Worm (Caenorhabditis elegans) whole organism, late embryonic: ENCODE results near the gene sri-71.
"Not testable (repeated sequence)": the region's sequence is repeated elsewhere in the genome, so short reads cannot be mapped to it uniquely, and the experiment has no call there.

Source experiments
- C08G9.2 ChIP-seq: sonication (generic microtip); optimal IDR thresholded peaks from 2 replicates; lab custom pipeline; 2016; ENCODE audit warnings: mild to moderate bottlenecking, missing genetic modification characterization, moderate library complexity, missing compliant biosample characterization
- C38D4.7 ChIP-seq: fragments of 200-800 bp; sonication (Bioruptor generic); optimal IDR thresholded peaks from 2 replicates; lab custom pipeline; 2018; ENCODE audit warnings: mild to moderate bottlenecking, missing genetic modification characterization, moderate library complexity, missing compliant biosample characterization
- K02D7.2 ChIP-seq: sonication (generic microtip); optimal IDR thresholded peaks from 2 replicates; lab custom pipeline; 2017; ENCODE audit warnings: mild to moderate bottlenecking, missing genetic modification characterization, missing compliant biosample characterization
- K09A11.1 ChIP-seq: sonication (generic microtip); optimal IDR thresholded peaks from 2 replicates; lab custom pipeline; 2017; ENCODE audit warnings: antibody characterized with exemption, mild to moderate bottlenecking, missing genetic modification characterization, missing compliant biosample characterization; ENCODE audit not compliant: insufficient read depth
- Y22D7AL.16 ChIP-seq: sonication (generic microtip); optimal IDR thresholded peaks from 2 replicates; lab custom pipeline; 2016; ENCODE audit warnings: missing genetic modification characterization, missing compliant biosample characterization
- ahr-1 ChIP-seq: sonication (generic microtip); optimal IDR thresholded peaks from 2 replicates; lab custom pipeline; 2016; ENCODE audit warnings: missing genetic modification characterization, missing compliant biosample characterization
- ceh-14 ChIP-seq: sonication (generic microtip); optimal IDR thresholded peaks from 2 replicates; lab custom pipeline; 2016; ENCODE audit warnings: missing genotype, missing genetic modification characterization, missing compliant biosample characterization
- ceh-18 ChIP-seq: sonication (generic microtip); optimal IDR thresholded peaks from 2 replicates; lab custom pipeline; 2016; ENCODE audit warnings: missing genetic modification characterization, missing compliant biosample characterization
- ceh-34 ChIP-seq: sonication (generic microtip); optimal IDR thresholded peaks from 2 replicates; lab custom pipeline; 2016; ENCODE audit warnings: mild to moderate bottlenecking, missing genetic modification characterization, missing compliant biosample characterization
- ceh-45 ChIP-seq: fragments of 200-800 bp; sonication (Bioruptor generic); IDR thresholded peaks from 2 replicates; pipeline ENCODE4 v1.3.6; 2022; ENCODE audit warnings: missing genetic modification reagents, missing genetic modification characterization, missing compliant biosample characterization
- ceh-9 ChIP-seq: sonication (generic microtip); optimal IDR thresholded peaks from 2 replicates; lab custom pipeline; 2016; ENCODE audit warnings: mild to moderate bottlenecking, missing genetic modification characterization, inconsistent platforms, missing compliant biosample characterization
- dmd-4 ChIP-seq: sonication (generic microtip); optimal IDR thresholded peaks from 2 replicates; lab custom pipeline; 2016; ENCODE audit warnings: borderline replicate concordance, missing genetic modification characterization, missing compliant biosample characterization
- dve-1 ChIP-seq: sonication (generic microtip); optimal IDR thresholded peaks from 2 replicates; lab custom pipeline; 2017; ENCODE audit warnings: antibody characterized with exemption, mild to moderate bottlenecking, missing genetic modification characterization, missing compliant biosample characterization
- elt-2 ChIP-seq: sonication (generic microtip); optimal IDR thresholded peaks from 2 replicates; lab custom pipeline; 2016; ENCODE audit warnings: missing genetic modification reagents, missing genetic modification characterization, missing compliant biosample characterization
- fax-1 ChIP-seq: sonication (generic microtip); optimal IDR thresholded peaks from 2 replicates; lab custom pipeline; 2016; ENCODE audit warnings: missing genotype, missing genetic modification characterization, missing compliant biosample characterization
- fkh-6 ChIP-seq: sonication (generic microtip); optimal IDR thresholded peaks from 2 replicates; lab custom pipeline; 2016; ENCODE audit warnings: missing genetic modification characterization, missing compliant biosample characterization
- gmeb-2 ChIP-seq: sonication (generic microtip); optimal IDR thresholded peaks from 2 replicates; lab custom pipeline; 2016; ENCODE audit warnings: missing genetic modification characterization, inconsistent platforms, missing compliant biosample characterization
- hlh-13 ChIP-seq: fragments of 200-800 bp; sonication (Bioruptor generic); optimal IDR thresholded peaks from 2 replicates; lab custom pipeline; 2018; ENCODE audit warnings: mild to moderate bottlenecking, missing genetic modification characterization, missing compliant biosample characterization
- hlh-15 ChIP-seq: sonication (generic microtip); optimal IDR thresholded peaks from 2 replicates; lab custom pipeline; 2016; ENCODE audit warnings: missing genetic modification characterization, missing compliant biosample characterization
- hlh-6 ChIP-seq: sonication (generic microtip); optimal IDR thresholded peaks from 2 replicates; lab custom pipeline; 2016; ENCODE audit warnings: missing genotype, missing genetic modification characterization, missing compliant biosample characterization
- hlh-8 ChIP-seq: sonication (generic microtip); optimal IDR thresholded peaks from 2 replicates; lab custom pipeline; 2016; ENCODE audit warnings: missing genotype, missing genetic modification characterization, missing compliant biosample characterization
- lin-11 ChIP-seq: fragments of 200-800 bp; sonication (Bioruptor generic); optimal IDR thresholded peaks from 2 replicates; lab custom pipeline; 2018; ENCODE audit warnings: mild to moderate bottlenecking, missing genetic modification characterization, missing compliant biosample characterization
- madf-2 ChIP-seq: sonication (generic microtip); optimal IDR thresholded peaks from 2 replicates; lab custom pipeline; 2017; ENCODE audit warnings: missing genetic modification characterization, missing compliant biosample characterization
- mec-3 ChIP-seq: sonication (generic microtip); optimal IDR thresholded peaks from 2 replicates; lab custom pipeline; 2016; ENCODE audit warnings: borderline replicate concordance, missing genetic modification characterization, missing compliant biosample characterization
- nfya-1 ChIP-seq: sonication (generic microtip); optimal IDR thresholded peaks from 2 replicates; lab custom pipeline; 2017; ENCODE audit warnings: missing genetic modification characterization, mild to moderate bottlenecking, missing compliant biosample characterization, antibody characterized with exemption, moderate library complexity
- nhr-232 ChIP-seq: sonication (generic microtip); optimal IDR thresholded peaks from 2 replicates; lab custom pipeline; 2016; ENCODE audit warnings: missing genetic modification characterization, missing compliant biosample characterization
- npax-4 ChIP-seq: sonication (generic microtip); optimal IDR thresholded peaks from 2 replicates; lab custom pipeline; 2016; ENCODE audit warnings: missing genetic modification characterization, missing compliant biosample characterization
- pha-2 ChIP-seq: sonication (generic microtip); optimal IDR thresholded peaks from 2 replicates; lab custom pipeline; 2017; ENCODE audit warnings: mild to moderate bottlenecking, missing genetic modification characterization, missing compliant biosample characterization
- pqm-1 ChIP-seq: sonication (generic microtip); optimal IDR thresholded peaks from 2 replicates; lab custom pipeline; 2016; ENCODE audit warnings: missing genetic modification characterization, missing compliant biosample characterization
- pros-1 ChIP-seq: fragments of 150-350 bp; optimal IDR thresholded peaks from 2 replicates; lab custom pipeline; 2014; ENCODE audit warnings: missing biosample characterization, missing genetic modification reagents, missing genetic modification characterization
- ref-2 ChIP-seq: sonication (generic microtip); optimal IDR thresholded peaks from 2 replicates; lab custom pipeline; 2016; ENCODE audit warnings: missing genetic modification characterization, missing compliant biosample characterization
- sox-2 ChIP-seq: fragments of 200-800 bp; sonication (Bioruptor generic); IDR thresholded peaks from 2 replicates; pipeline ENCODE4 v1.3.6; 2022; ENCODE audit warnings: missing genetic modification reagents, missing genetic modification characterization, missing compliant biosample characterization
- sox-4 ChIP-seq: sonication (generic microtip); optimal IDR thresholded peaks from 2 replicates; lab custom pipeline; 2017; ENCODE audit warnings: mild to moderate bottlenecking, missing genetic modification characterization, inconsistent platforms, missing compliant biosample characterization
- ttx-3 ChIP-seq: sonication (generic microtip); optimal IDR thresholded peaks from 2 replicates; lab custom pipeline; 2016; ENCODE audit warnings: missing genetic modification reagents, missing genetic modification characterization, missing compliant biosample characterization
- unc-3 ChIP-seq, 2 experiments: fragments of 200-800 bp in 1 of 2; sonication (Bioruptor generic) in 1 of 2; sonication (generic microtip) in 1 of 2; conservative IDR thresholded peaks in 1 of 2; optimal IDR thresholded peaks in 1 of 2; 2 replicates each; pipeline versions ENCODE4 v1.3.6 to Lab custom; 2016 to 2022; ENCODE audit warnings: missing compliant biosample characterization in 2 of 2, missing genetic modification characterization in 2 of 2, missing genetic modification reagents in 1 of 2
- ztf-16 ChIP-seq: sonication (generic microtip); optimal IDR thresholded peaks from 2 replicates; lab custom pipeline; 2017; ENCODE audit warnings: missing genetic modification characterization, missing compliant biosample characterization

sri-71 gene

DNA sequence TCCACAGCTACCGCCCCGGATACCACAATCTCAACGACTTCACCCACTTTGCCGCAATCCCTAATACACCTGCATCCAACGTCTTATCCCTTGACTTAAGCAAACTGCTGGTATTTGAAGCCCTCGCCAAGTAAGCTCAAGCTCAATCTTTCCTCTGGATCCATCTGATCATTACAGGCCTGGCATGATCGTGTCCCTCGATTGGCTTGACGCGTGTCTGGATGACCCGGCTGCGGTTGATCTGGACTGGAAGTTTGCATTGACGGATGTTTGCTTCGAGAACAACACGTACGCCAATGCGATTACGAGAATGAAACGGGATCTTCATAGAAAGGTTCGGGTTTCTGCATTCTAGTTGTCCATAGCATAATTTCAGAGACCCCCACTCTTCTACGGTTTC, 26.6 kb upstream of the sri-71 start:
- TF ChIP-seq hlh-8 (tag; lab: Kevin White, UChicago) (no peak), fax-1 (no peak), ref-2 (tag; lab: Kevin White, UChicago) (no peak), K09A11.1 (no peak), Y22D7AL.16 (tag; lab: Kevin White, UChicago) (no peak), hlh-15 (tag; lab: Kevin White, UChicago) (no peak), ceh-9 (no peak), ceh-34 (tag; lab: Kevin White, UChicago) (no peak), pros-1 (no peak), ahr-1 (tag; lab: Kevin White, UChicago) (no peak), fkh-6 (tag; lab: Kevin White, UChicago) (no peak), C38D4.7 (no peak)

DNA sequence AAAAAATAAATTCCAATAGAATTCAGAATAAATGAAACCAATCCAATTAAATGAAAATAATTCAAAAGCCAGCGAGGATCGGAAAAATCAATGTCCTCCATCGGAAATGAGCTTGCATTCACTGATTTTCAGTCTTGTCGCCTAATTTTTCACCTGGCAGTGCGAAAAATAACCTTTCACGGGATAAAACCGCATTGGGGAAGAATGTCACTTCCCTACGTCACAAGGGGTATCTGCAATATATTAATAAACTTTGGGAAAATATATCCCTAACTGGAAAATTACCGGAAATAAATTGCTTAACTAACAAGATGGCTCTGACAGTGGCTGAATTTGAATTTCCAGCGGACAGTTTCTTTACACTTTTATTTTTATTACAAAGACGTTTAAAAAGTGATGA, 22.2 kb upstream of the sri-71 start, which contains the start of gene sri-77:
Gene sri-77, minus strand, starts transcription at position 101 of the 400 bp plus-strand sequence.
- TF ChIP-seq pqm-1 (no peak), dmd-4 (tag; lab: Kevin White, UChicago) (no peak), hlh-13 (GFP tag; lab: Kevin White, UChicago) (no peak)

DNA sequence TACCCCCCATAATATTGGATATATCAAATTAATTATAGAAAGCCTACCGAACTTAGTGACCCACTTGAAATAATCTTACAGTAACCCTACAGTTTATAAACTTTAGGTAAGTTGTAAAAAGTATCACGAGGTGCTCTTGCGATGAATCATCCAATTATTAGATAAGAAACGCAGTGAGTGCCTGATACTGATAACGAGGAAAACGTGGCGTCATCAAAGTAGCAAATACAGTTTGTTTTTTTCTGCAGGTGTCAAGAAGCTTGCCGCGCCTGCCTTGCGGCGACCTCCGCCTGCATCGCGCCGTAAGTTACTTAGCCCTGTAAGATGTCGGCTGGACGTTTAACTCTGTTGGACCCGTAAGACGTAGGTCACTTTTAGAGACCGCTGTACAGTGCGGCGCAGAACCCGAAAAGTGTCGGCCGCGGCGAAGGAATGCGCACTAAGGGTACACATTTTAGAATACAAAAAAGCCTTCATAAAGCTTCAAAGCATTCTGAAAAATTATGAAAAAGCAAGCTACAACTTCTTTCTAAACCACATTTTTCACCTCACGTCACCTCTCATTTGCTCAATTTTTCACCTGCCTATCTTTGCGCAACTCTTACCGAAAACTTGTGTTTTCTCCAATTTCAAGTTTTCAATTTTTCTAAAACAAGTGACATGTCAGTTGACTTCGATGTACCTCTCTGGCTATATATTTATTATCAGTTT, 17.2 kb upstream of the sri-71 start, which contains the start of gene sri-38:
Gene sri-38, plus strand, starts transcription at position 661 of the 711 bp plus-strand sequence.
- peak; percentile 86 for TF ChIP-seq elt-2
- TF ChIP-seq ceh-34 (tag; lab: Kevin White, UChicago) = no peak

DNA sequence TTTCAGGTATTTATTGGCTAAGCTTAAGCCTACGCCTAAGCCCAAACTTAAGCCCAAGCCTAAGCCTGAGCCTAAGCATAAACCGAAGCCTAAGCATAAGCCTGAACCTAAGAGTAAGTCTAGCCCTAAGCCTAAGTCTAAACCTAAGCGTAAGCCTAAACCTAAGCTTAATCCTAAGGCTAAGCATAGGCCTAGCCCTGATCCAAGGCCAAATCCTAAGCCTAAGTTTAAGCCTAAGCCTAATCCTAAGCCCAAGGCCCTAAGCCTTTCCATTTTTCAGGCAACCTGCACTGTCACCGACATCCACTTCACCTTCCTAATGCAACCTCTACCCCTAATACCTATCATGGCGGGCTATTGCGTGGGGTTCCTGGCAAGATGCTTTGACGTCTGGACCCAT, 16.5 kb upstream of the sri-71 start:
- no peak for TF ChIP-seq madf-2
- TF ChIP-seq dve-1 (tag; lab: Kevin White, UChicago) = peak; percentile 56

DNA sequence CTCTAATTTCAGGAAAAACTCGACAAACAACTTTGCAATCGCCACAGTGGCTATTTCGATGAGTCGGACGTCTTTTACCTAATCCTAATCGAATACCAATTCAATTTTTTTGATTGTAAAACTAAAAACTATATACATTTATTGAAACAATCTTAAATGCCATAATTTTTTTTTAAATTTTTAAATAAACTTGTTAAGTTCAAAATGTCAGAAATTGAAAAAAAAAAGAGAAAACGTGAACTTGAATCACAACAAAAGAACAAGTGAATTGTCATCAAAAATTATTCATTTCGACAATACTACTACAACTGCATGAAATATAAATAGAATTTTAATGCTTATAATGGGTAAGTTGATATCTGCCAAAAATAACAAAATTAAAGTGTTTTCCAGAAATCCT, 15.3 kb upstream of the sri-71 start, which contains the start of gene D2062.13:
Gene D2062.13, plus strand, starts transcription at position 301 of the 400 bp plus-strand sequence.
- TF ChIP-seq K09A11.1; sox-4 (tag; lab: Kevin White, UChicago); lin-11: not testable (repeated sequence)

DNA sequence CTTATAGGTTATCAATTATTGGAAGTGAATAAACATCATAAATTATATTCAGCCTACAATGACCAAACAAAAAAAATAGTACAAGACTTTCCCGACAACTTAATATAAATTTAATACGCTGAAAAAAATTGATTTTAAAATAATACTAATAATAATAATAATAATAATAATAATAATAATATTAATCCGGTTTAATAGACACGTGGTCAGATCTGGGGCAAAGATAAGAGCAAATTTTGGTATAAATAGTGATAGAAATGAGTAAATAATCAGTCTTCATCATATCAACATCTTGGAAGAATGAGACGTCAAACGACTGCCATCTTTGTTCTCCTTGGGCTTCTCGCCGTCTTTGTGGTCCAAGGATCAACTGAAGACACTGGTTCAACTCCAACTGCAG, 10.9 kb upstream of the sri-71 start, which contains the start of gene msrp-5:
Gene msrp-5, plus strand, starts transcription at position 301 of the 400 bp plus-strand sequence.
- TF ChIP-seq unc-3 (GFP tag; conservative IDR thresholded peaks at IDR 0.05; lab: Robert Waterston, UW); unc-3 (tag; optimal IDR thresholded peaks at IDR 0.05; lab: Kevin White, UChicago); ceh-18; sox-4 (tag; lab: Kevin White, UChicago): not testable (repeated sequence)

DNA sequence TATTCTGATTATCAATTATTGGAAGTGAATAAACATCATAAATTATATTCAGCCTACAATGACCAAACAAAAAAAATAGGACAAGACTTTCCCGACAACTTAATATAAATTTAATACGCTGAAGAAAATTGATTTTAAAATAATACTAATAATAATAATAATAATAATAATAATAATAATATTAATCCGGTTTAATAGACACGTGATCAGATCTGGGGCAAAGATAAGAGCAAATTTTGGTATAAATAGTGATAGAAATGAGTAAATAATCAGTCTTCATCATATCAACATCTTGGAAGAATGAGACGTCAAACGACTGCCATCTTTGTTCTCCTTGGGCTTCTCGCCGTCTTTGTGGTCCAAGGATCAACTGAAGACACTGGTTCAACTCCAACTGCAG, 8.4 kb upstream of the sri-71 start, which contains the start of gene msrp-6:
Gene msrp-6, plus strand, starts transcription at position 301 of the 400 bp plus-strand sequence.
- TF ChIP-seq ceh-45; gmeb-2 (tag; lab: Kevin White, UChicago); ztf-16 (tag; lab: Kevin White, UChicago): not testable (repeated sequence)

DNA sequence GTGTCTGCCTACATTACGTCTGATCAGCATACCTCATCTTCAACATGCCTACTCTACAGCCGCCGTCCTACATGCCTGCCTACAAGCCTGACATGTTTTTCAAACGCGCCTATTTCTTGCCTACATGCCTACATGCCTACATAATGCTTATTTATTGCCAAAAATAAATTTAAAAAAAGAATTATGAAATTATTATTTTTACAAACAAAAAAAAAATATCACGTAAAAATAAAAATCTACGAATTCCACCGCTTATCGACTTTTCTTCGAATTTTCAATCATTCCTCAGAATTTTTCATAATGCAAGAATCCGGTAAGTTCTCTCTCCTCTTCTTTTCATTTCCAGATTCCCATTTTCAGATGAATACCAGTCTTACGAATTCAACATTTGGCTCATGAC, 5.1 kb upstream of the sri-71 start, which contains the start of gene D2062.5:
Gene D2062.5, plus strand, starts transcription at position 301 of the 400 bp plus-strand sequence.
- TF ChIP-seq nfya-1 (tag; lab: Kevin White, UChicago) = no peak
- no peak for TF ChIP-seq ceh-34 (tag; lab: Kevin White, UChicago)
- no peak for TF ChIP-seq pros-1
- TF ChIP-seq hlh-6 (tag; lab: Kevin White, UChicago) = no peak
- no peak for TF ChIP-seq sox-2 (GFP tag; lab: Robert Waterston, UW)
- TF ChIP-seq fkh-6 (tag; lab: Kevin White, UChicago) = no peak
- no peak for TF ChIP-seq nhr-232 (tag; lab: Kevin White, UChicago)
- no peak for TF ChIP-seq npax-4 (tag; lab: Kevin White, UChicago)
- TF ChIP-seq ceh-14 (tag; lab: Kevin White, UChicago) = no peak
- no peak for TF ChIP-seq unc-3 (GFP tag; conservative IDR thresholded peaks at IDR 0.05; lab: Robert Waterston, UW)
- TF ChIP-seq unc-3 (tag; optimal IDR thresholded peaks at IDR 0.05; lab: Kevin White, UChicago) = no peak
- no peak for TF ChIP-seq hlh-13 (GFP tag; lab: Kevin White, UChicago)
- TF ChIP-seq mec-3 (tag; lab: Kevin White, UChicago) = no peak
- TF ChIP-seq ceh-18 = no peak
- TF ChIP-seq C08G9.2 = no peak
- TF ChIP-seq ttx-3 (tag; lab: Kevin White, UChicago) = no peak
- TF ChIP-seq gmeb-2 (tag; lab: Kevin White, UChicago) = no peak
- no peak for TF ChIP-seq K02D7.2 (tag; lab: Kevin White, UChicago)
- no peak for TF ChIP-seq pha-2 (tag; lab: Kevin White, UChicago)
